Fruit fly (Drosophila melanogaster): ENCODE data around the gene CG45095.

CG45095 gene

dm6 chr3R:25080446-25080845 lies 21.9 kb upstream of the CG45095 start:
- no peak for TF ChIP-seq ovo (GFP tag; optimal IDR thresholded peaks at IDR 0.05)
- TF ChIP-seq Mnt (GFP tag; optimal IDR thresholded peaks at IDR 0.05), result no peak
- TF ChIP-seq CG7101 (tag; optimal IDR thresholded peaks at IDR 0.05), result no peak
- TF ChIP-seq Clk (GFP tag; optimal IDR thresholded peaks at IDR 0.05), result no peak
- peak; percentile 2 for TF ChIP-seq pad (GFP tag; optimal IDR thresholded peaks at IDR 0.05)
- no peak for TF ChIP-seq CG14711 (tag; optimal IDR thresholded peaks at IDR 0.05)
- no peak for TF ChIP-seq CG33017 (tag; optimal IDR thresholded peaks at IDR 0.05)
- TF ChIP-seq CG11617 (GFP tag; optimal IDR thresholded peaks at IDR 0.05), result no peak

DNA sequence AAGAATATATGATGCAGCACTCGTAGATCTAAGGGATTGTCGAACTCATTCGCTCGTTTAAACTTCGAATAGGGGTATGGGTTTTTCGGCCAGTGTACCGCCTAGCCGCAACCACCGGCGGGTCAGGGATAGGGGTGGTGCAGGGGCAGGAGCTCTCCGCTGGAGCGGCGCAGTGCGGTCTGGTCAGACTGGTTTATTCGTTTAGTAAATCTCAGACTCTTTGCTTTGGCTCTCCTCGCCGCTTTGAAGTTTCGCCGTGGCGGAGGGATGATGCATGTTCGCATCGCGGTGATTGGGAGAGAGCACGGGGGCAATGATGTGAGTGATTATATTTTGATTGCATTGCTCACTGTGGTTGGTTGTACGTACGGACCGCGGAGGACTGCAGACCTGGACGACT lies 20.0 kb upstream of the CG45095 start, which contains the start of gene fd96Ca:
fd96Ca (plus strand) TSS at position 337 of the 400 bp plus-strand sequence.
- TF ChIP-seq toe (GFP tag; optimal IDR thresholded peaks at IDR 0.05) (no peak), kay (GFP tag; ENCODE audit: borderline replicate concordance) (no peak)

DNA sequence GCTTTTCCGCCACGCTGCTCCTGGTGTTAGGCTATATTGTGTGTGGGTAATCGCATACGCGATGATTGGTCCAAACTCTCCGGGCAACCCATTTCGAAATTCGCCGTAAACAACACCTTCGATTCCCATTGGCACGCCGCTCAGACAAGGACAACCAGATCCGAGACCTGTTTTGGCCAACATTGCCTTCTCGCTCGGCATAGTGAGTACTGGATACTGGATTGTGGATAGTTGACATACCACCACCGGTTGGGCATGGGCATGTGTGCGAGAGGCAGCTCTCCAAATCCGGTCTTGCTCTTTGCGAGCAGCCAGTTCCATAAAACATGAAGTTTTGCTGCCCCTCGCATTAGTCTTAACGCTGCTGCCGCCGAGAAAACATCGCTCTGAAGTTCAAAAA lies 7.7 kb upstream of the CG45095 start, which contains the start of gene fd96Cb:
fd96Cb (plus strand) TSS at position 374 of the 400 bp plus-strand sequence.
- TF ChIP-seq CG7045 (GFP tag; optimal IDR thresholded peaks at IDR 0.05) (no peak), CG11617 (GFP tag; optimal IDR thresholded peaks at IDR 0.05) (no peak), CG14711 (tag; optimal IDR thresholded peaks at IDR 0.05) (no peak), toe (GFP tag; optimal IDR thresholded peaks at IDR 0.05) (no peak), CG5204 (GFP tag; optimal IDR thresholded peaks at IDR 0.05) (no peak), CG33017 (tag; optimal IDR thresholded peaks at IDR 0.05) (no peak), Mnt (GFP tag; optimal IDR thresholded peaks at IDR 0.05) (no peak), Crg-1 (GFP tag; optimal IDR thresholded peaks at IDR 0.05) (no peak), bab1 (GFP tag; optimal IDR thresholded peaks at IDR 0.05) (no peak), cic (GFP tag; optimal IDR thresholded peaks at IDR 0.05) (no peak), tj (GFP tag; optimal IDR thresholded peaks at IDR 0.05) (no peak), ovo (GFP tag; optimal IDR thresholded peaks at IDR 0.05) (no peak), kay (GFP tag; ENCODE audit: borderline replicate concordance) (no peak), cnc (optimal IDR thresholded peaks at IDR 0.05) (no peak), pad (GFP tag; optimal IDR thresholded peaks at IDR 0.05) (no peak), Clk (GFP tag; optimal IDR thresholded peaks at IDR 0.05) (no peak), CG7101 (tag; optimal IDR thresholded peaks at IDR 0.05) (no peak), CG1620 (GFP tag; optimal IDR thresholded peaks at IDR 0.05) (no peak), CG12768 (GFP tag; optimal IDR thresholded peaks at IDR 0.05) (no peak)

DNA sequence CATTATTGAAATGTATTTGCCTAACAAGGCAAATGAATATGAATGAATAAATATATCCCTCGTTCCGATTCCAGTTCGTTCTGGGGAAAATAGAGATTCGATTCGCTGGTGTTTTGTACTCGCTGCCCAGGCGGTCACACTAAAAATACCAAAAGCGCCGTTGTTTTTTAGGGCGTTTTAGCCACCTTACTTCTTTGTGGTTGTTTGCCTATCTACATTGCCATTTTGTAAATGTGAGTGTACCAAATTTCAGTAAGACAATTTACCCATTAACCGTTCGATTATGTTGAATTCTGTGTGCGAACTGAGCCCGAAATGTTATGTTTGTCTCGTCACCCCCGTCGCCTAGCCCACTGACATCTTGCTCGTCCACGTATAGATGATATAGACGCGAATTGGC lies 4.9 kb upstream of the CG45095 start, which contains the start of the genes CG33095 and CG33096:
CG33095 (plus strand) TSS at position 187 of the 400 bp plus-strand sequence.
CG33096 (plus strand) TSS at position 187 of the 400 bp plus-strand sequence.
- peak; percentile 21 for TF ChIP-seq CG1620 (GFP tag; optimal IDR thresholded peaks at IDR 0.05)
- TF ChIP-seq CG7045 (GFP tag; optimal IDR thresholded peaks at IDR 0.05), result no peak

DNA sequence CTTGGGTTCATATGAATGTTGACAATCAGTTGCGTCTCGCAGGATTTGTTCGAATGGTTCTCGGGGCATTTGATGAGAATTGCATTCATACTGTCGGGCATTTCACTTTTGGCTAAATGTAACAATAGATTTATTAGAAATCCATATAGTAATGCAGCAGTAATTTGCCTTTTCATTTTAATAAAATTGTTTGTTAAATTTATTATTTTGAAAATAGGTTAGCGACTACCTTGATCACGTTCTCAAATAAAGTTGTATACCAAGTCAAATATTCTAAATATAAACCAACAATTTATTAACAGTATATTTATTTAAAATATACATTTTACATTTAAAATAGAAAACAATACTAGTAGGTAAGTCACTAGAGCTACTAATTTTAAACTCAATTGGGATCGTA lies 6.6 kb downstream of the CG45095 start, which contains the start of gene CG34027:
CG34027 (minus strand) TSS at position 101 of the 400 bp plus-strand sequence.
- TF ChIP-seq toe (GFP tag; optimal IDR thresholded peaks at IDR 0.05), result no peak
- TF ChIP-seq cic (GFP tag; optimal IDR thresholded peaks at IDR 0.05), result no peak
- TF ChIP-seq Clk (GFP tag; optimal IDR thresholded peaks at IDR 0.05), result no peak
- no peak for TF ChIP-seq CG5204 (GFP tag; optimal IDR thresholded peaks at IDR 0.05)
- TF ChIP-seq CG7101 (tag; optimal IDR thresholded peaks at IDR 0.05), result no peak
- no peak for TF ChIP-seq CG12768 (GFP tag; optimal IDR thresholded peaks at IDR 0.05)
- no peak for TF ChIP-seq bab1 (GFP tag; optimal IDR thresholded peaks at IDR 0.05)
- no peak for TF ChIP-seq CG7045 (GFP tag; optimal IDR thresholded peaks at IDR 0.05)
- no peak for TF ChIP-seq CG11617 (GFP tag; optimal IDR thresholded peaks at IDR 0.05)

dm6 chr3R:25112466-25112939 lies 10.2 kb downstream of the CG45095 start, which contains the start of gene Nepl16:
Gene Nepl16, minus strand, starts transcription at chr3R:25112516.
- TF ChIP-seq CG12768 (GFP tag; optimal IDR thresholded peaks at IDR 0.05) (no peak), cnc (optimal IDR thresholded peaks at IDR 0.05) (no peak), kay (GFP tag; ENCODE audit: borderline replicate concordance) (no peak), pad (GFP tag; optimal IDR thresholded peaks at IDR 0.05) (no peak), tj (GFP tag; optimal IDR thresholded peaks at IDR 0.05) (no peak), CG1620 (GFP tag; optimal IDR thresholded peaks at IDR 0.05) (no peak), ovo (GFP tag; optimal IDR thresholded peaks at IDR 0.05) (no peak), CG14711 (tag; optimal IDR thresholded peaks at IDR 0.05) (no peak), CG7045 (GFP tag; optimal IDR thresholded peaks at IDR 0.05) (no peak), Clk (GFP tag; optimal IDR thresholded peaks at IDR 0.05) (no peak), toe (GFP tag; optimal IDR thresholded peaks at IDR 0.05) (no peak)

- TF ChIP-seq bab1 (GFP tag; optimal IDR thresholded peaks at IDR 0.05), result peak; percentile 37
- no peak for TF ChIP-seq Mnt (GFP tag; optimal IDR thresholded peaks at IDR 0.05)
- no peak for TF ChIP-seq CG1620 (GFP tag; optimal IDR thresholded peaks at IDR 0.05)
- no peak for TF ChIP-seq Crg-1 (GFP tag; optimal IDR thresholded peaks at IDR 0.05)
Observed at dm6 chr3R:25122736-25123211, 20.4 kb downstream of the CG45095 start, which contains the start of the genes CG31510 and TTLL5. Gene CG31510, minus strand, starts transcription at chr3R:25122920. Gene TTLL5, minus strand, starts transcription at chr3R:25122920.

DNA sequence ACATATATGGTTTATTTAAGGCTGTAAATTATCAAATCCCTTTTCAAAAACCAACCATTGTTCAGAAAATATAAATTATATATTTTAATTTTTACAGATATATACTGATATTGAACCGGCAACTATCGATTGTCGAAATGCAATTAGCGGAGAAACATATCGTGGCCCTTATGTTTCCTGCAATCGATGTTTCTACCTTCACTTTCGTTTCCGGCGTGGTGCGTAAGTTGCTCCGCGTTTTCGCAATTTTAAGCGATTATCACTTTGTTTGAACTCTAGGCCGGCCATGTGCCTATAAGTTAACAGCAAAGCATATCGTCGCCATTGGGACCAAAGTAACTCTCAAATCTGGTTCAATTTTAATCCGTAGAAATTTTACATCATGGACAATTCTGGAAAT lies 20.9 kb downstream of the CG45095 start, which contains the start of gene vig2:
vig2 (plus strand) TSS at position 112 of the 400 bp plus-strand sequence.
- TF ChIP-seq CG1620 (GFP tag; optimal IDR thresholded peaks at IDR 0.05) (peak; percentile 62), tj (GFP tag; optimal IDR thresholded peaks at IDR 0.05) (peak; percentile 7), CG11617 (GFP tag; optimal IDR thresholded peaks at IDR 0.05) (peak; percentile 61), ovo (GFP tag; optimal IDR thresholded peaks at IDR 0.05) (peak; percentile 37), pad (GFP tag; optimal IDR thresholded peaks at IDR 0.05) (peak; percentile 32), CG7045 (GFP tag; optimal IDR thresholded peaks at IDR 0.05) (peak; percentile 61), CG5204 (GFP tag; optimal IDR thresholded peaks at IDR 0.05) (peak; percentile 33), CG33017 (tag; optimal IDR thresholded peaks at IDR 0.05) (peak; percentile 4), bab1 (GFP tag; optimal IDR thresholded peaks at IDR 0.05) (peak; percentile 14), CG12768 (GFP tag; optimal IDR thresholded peaks at IDR 0.05) (peak; percentile 31), Hr96 (GFP tag; optimal IDR thresholded peaks at IDR 0.05) (peak; percentile 48), CG7101 (tag; optimal IDR thresholded peaks at IDR 0.05) (peak; percentile 47), Crg-1 (GFP tag; optimal IDR thresholded peaks at IDR 0.05) (peak; percentile 36), Mnt (GFP tag; optimal IDR thresholded peaks at IDR 0.05) (peak; percentile 32)

Measured in whole organism, adult.